Fruit fly (Drosophila melanogaster): ENCODE results near the gene 14-3-3epsilon.

The 14-3-3epsilon gene

dm6 chr3R:18295262-18295944, 53.1 kb downstream of the 14-3-3epsilon start (continued):
- TF ChIP-seq esn (GFP tag; optimal IDR thresholded peaks at IDR 0.05) (peak; percentile 27), CG15336 (GFP tag; IDR thresholded peaks at IDR 0.05) (peak; percentile 44), CG11902 (GFP tag; optimal IDR thresholded peaks at IDR 0.05) (no peak), net (GFP tag; optimal IDR thresholded peaks at IDR 0.05) (peak; percentile 43), Eip93F (GFP tag; optimal IDR thresholded peaks at IDR 0.05) (no peak), Blimp-1 (GFP tag; optimal IDR thresholded peaks at IDR 0.05) (no peak), vri (GFP tag; optimal IDR thresholded peaks at IDR 0.05) (no peak), eg (GFP tag; IDR thresholded peaks at IDR 0.05) (0 out of 3 replicates have a peak, but pooled peaks have one; percentile 18), dac (GFP tag; optimal IDR thresholded peaks at IDR 0.05) (no peak)

dm6 chr3R:18296084-18296483, 53.8 kb downstream of the 14-3-3epsilon start:
- peak; percentile 97 for TF ChIP-seq svp (GFP tag)
- TF ChIP-seq CG6163 (GFP tag; IDR thresholded peaks at IDR 0.05): no peak
- peak; percentile 39 for TF ChIP-seq Eip93F (GFP tag; optimal IDR thresholded peaks at IDR 0.05)
- peak; percentile 8 for TF ChIP-seq vri (GFP tag; optimal IDR thresholded peaks at IDR 0.05)
- TF ChIP-seq spab (GFP tag; optimal IDR thresholded peaks at IDR 0.05): no peak
- peak; percentile 71 for TF ChIP-seq fkh (GFP tag; optimal IDR thresholded peaks at IDR 0.05)
- TF ChIP-seq Eip78C (GFP tag): peak; percentile 40

- TF ChIP-seq svp (GFP tag) (peak; percentile 76), CG6276 (GFP tag; optimal IDR thresholded peaks at IDR 0.05) (no peak), acj6 (GFP tag; optimal IDR thresholded peaks at IDR 0.05) (no peak), Eip78C (GFP tag) (peak; percentile 18), dsx (GFP tag; optimal IDR thresholded peaks at IDR 0.05; ENCODE audit: poor library complexity, severe bottlenecking) (peak; percentile 49)
Observed at dm6 chr3R:18296737-18297136, 54.4 kb downstream of the 14-3-3epsilon start.

dm6 chr3R:18297444-18298297, 55.3 kb downstream of the 14-3-3epsilon start:
- TF ChIP-seq ss (GFP tag; optimal IDR thresholded peaks at IDR 0.05): no peak
- TF ChIP-seq CG31627 (GFP tag; optimal IDR thresholded peaks at IDR 0.05): peak; percentile 12
- TF ChIP-seq fd59A (GFP tag; optimal IDR thresholded peaks at IDR 0.05): peak; percentile 6
- peak; percentile 41; the same call in 1 of the 2 replicates for TF ChIP-seq Gug (GFP tag; IDR thresholded peaks at IDR 0.05)
- TF ChIP-seq CG11762 (GFP tag; optimal IDR thresholded peaks at IDR 0.05; ENCODE audit: insufficient read depth): no peak
- TF ChIP-seq CG3032 (tag; optimal IDR thresholded peaks at IDR 0.05): peak; percentile 13
- peak; percentile 37 for TF ChIP-seq Sox14 (GFP tag; optimal IDR thresholded peaks at IDR 0.05)
- TF ChIP-seq Eip93F (GFP tag; optimal IDR thresholded peaks at IDR 0.05): no peak
- peak; percentile 58; the same call in 2 of the 3 replicates for TF ChIP-seq eg (GFP tag; IDR thresholded peaks at IDR 0.05)
- no peak for TF ChIP-seq Sox102F (GFP tag; optimal IDR thresholded peaks at IDR 0.05)
- TF ChIP-seq CG6854 (GFP tag; optimal IDR thresholded peaks at IDR 0.05): no peak
- TF ChIP-seq CG11902 (GFP tag; optimal IDR thresholded peaks at IDR 0.05): no peak
- TF ChIP-seq OdsH (GFP tag; optimal IDR thresholded peaks at IDR 0.05): peak; percentile 44
- peak; percentile 56 for TF ChIP-seq achi (GFP tag; optimal IDR thresholded peaks at IDR 0.05)
- TF ChIP-seq CG32006 (GFP tag; optimal IDR thresholded peaks at IDR 0.05): peak; percentile 65
- TF ChIP-seq pdm3 (GFP tag; optimal IDR thresholded peaks at IDR 0.05): no peak
- peak; percentile 40 for TF ChIP-seq Eip78C (GFP tag)
- no peak for TF ChIP-seq esn (GFP tag; optimal IDR thresholded peaks at IDR 0.05)
- TF ChIP-seq spab (GFP tag; optimal IDR thresholded peaks at IDR 0.05): no peak
- TF ChIP-seq Met (GFP tag; optimal IDR thresholded peaks at IDR 0.05): no peak
- TF ChIP-seq CG8632 (GFP tag; optimal IDR thresholded peaks at IDR 0.05): peak; percentile 18
- TF ChIP-seq svp (GFP tag): peak; percentile 67
- no peak for TF ChIP-seq net (GFP tag; optimal IDR thresholded peaks at IDR 0.05)
- no peak for TF ChIP-seq CG6792 (GFP tag; optimal IDR thresholded peaks at IDR 0.05)
- TF ChIP-seq salr (GFP tag; optimal IDR thresholded peaks at IDR 0.05): peak in 1 of 2 experiments; percentile 19
- no peak for TF ChIP-seq cyc (GFP tag; optimal IDR thresholded peaks at IDR 0.05)
- TF ChIP-seq CG9139 (GFP tag; optimal IDR thresholded peaks at IDR 0.05): no peak
- no peak for TF ChIP-seq CG1621 (tag; optimal IDR thresholded peaks at IDR 0.05)
- peak; percentile 46 for TF ChIP-seq CG10631 (GFP tag; optimal IDR thresholded peaks at IDR 0.05)
- TF ChIP-seq CG10669 (GFP tag; optimal IDR thresholded peaks at IDR 0.05): peak; percentile 26
- TF ChIP-seq acj6 (GFP tag; optimal IDR thresholded peaks at IDR 0.05): peak; percentile 12
- TF ChIP-seq CG8119 (GFP tag; IDR thresholded peaks at IDR 0.05): peak; percentile 42; the same call in 1 of the 3 replicates
- TF ChIP-seq CG4318 (GFP tag; optimal IDR thresholded peaks at IDR 0.05): peak; percentile 19

All from whole organism, prepupa.